Worm (Caenorhabditis elegans): ENCODE data around the gene ZC239.6.

Gene ZC239.6

ce11 chrII:3230422-3230821 is 21.0 kb downstream of the ZC239.6 start, which contains the start of gene srh-297:
srh-297 (minus strand) TSS chrII:3230522.
- TF ChIP-seq ets-4 (GFP tag; optimal IDR thresholded peaks at IDR 0.05): no peak
- TF ChIP-seq madf-8 (GFP tag; conservative IDR thresholded peaks at IDR 0.05): no peak
- no peak for TF ChIP-seq Y95B8A.8 (GFP tag; IDR thresholded peaks at IDR 0.05)
- no peak for TF ChIP-seq pbrm-1 (GFP tag; IDR thresholded peaks at IDR 0.05)
- TF ChIP-seq zim-3 (tag; optimal IDR thresholded peaks at IDR 0.05): no peak
- no peak for TF ChIP-seq aptf-2 (GFP tag; conservative IDR thresholded peaks at IDR 0.05)
- no peak for TF ChIP-seq nhr-120 (GFP tag; IDR thresholded peaks at IDR 0.05)
- no peak for TF ChIP-seq F49E8.2 (tag; optimal IDR thresholded peaks at IDR 0.05; ENCODE audit: insufficient read depth)
- TF ChIP-seq Y53F4B.3 (GFP tag; IDR thresholded peaks at IDR 0.05): no peak
- no peak for TF ChIP-seq fkh-3 (tag; optimal IDR thresholded peaks at IDR 0.05)
- no peak for TF ChIP-seq gei-17 (GFP tag; optimal IDR thresholded peaks at IDR 0.05)
- TF ChIP-seq nhr-80 (tag; optimal IDR thresholded peaks at IDR 0.05): no peak
- no peak for TF ChIP-seq C06A6.2 (GFP tag; conservative IDR thresholded peaks at IDR 0.05)
- TF ChIP-seq madf-10 (tag; optimal IDR thresholded peaks at IDR 0.05): no peak
- no peak for TF ChIP-seq dpl-1 (GFP tag; optimal IDR thresholded peaks at IDR 0.05)

- no peak for TF ChIP-seq lir-1 (GFP tag; conservative IDR thresholded peaks at IDR 0.05)
- TF ChIP-seq tbp1 (GFP tag; optimal IDR thresholded peaks at IDR 0.05): no peak
- no peak for TF ChIP-seq F22D6.2 (tag; optimal IDR thresholded peaks at IDR 0.05)
- TF ChIP-seq K11D2.4 (GFP tag; IDR thresholded peaks at IDR 0.05): no peak
- no peak for TF ChIP-seq B0336.3 (GFP tag; IDR thresholded peaks at IDR 0.05)
- TF ChIP-seq lin-26 (GFP tag; IDR thresholded peaks at IDR 0.05): no peak
- no peak for TF ChIP-seq attf-5 (GFP tag; optimal IDR thresholded peaks at IDR 0.05)
- TF ChIP-seq B0035.1 (tag; optimal IDR thresholded peaks at IDR 0.05): no peak
- no peak for TF ChIP-seq Y53G8AR.9 (GFP tag; conservative IDR thresholded peaks at IDR 0.05)
- TF ChIP-seq ceh-58 (GFP tag; IDR thresholded peaks at IDR 0.05): no peak
- TF ChIP-seq ccch-3 (GFP tag; optimal IDR thresholded peaks at IDR 0.05): no peak
- no peak for TF ChIP-seq somi-1 (GFP tag; optimal IDR thresholded peaks at IDR 0.05)
- no peak for TF ChIP-seq ceh-27 (GFP tag; optimal IDR thresholded peaks at IDR 0.05)
Observed at ce11 chrII:3234725-3235124, 25.3 kb downstream of the ZC239.6 start, which contains the start of gene C17F4.8. C17F4.8 (minus strand) TSS chrII:3234825.

ce11 chrII:3237038-3237521 is 27.6 kb downstream of the ZC239.6 start, which contains the start of the genes srz-67 and C17F4.11:
srz-67 (minus strand) TSS chrII:3237138.
C17F4.11 (plus strand) TSS chrII:3237471.
- no peak for TF ChIP-seq sptf-2 (GFP tag; optimal IDR thresholded peaks at IDR 0.05)
- TF ChIP-seq unc-130 (GFP tag; optimal IDR thresholded peaks at IDR 0.05): no peak
- TF ChIP-seq efl-1 (GFP tag; optimal IDR thresholded peaks at IDR 0.05): no peak
- no peak for TF ChIP-seq let-526 (GFP tag; IDR thresholded peaks at IDR 0.05)
- TF ChIP-seq egrh-3 (GFP tag; IDR thresholded peaks at IDR 0.05): no peak
- no peak for TF ChIP-seq snpc-4 (GFP tag; optimal IDR thresholded peaks at IDR 0.05)
- TF ChIP-seq snpc-4 (tag; optimal IDR thresholded peaks at IDR 0.05): no peak
- no peak for TF ChIP-seq F10E7.11 (tag; optimal IDR thresholded peaks at IDR 0.05)
- no peak for TF ChIP-seq ztf-3 (GFP tag; optimal IDR thresholded peaks at IDR 0.05)
- no peak for TF ChIP-seq C17E4.6 (GFP tag; IDR thresholded peaks at IDR 0.05)
- TF ChIP-seq ztf-28 (GFP tag; IDR thresholded peaks at IDR 0.05): no peak
- no peak for TF ChIP-seq sdz-38 (tag; optimal IDR thresholded peaks at IDR 0.05)
- TF ChIP-seq ama-1 (optimal IDR thresholded peaks at IDR 0.05): no peak
- no peak for TF ChIP-seq ama-1 (GFP tag; optimal IDR thresholded peaks at IDR 0.05)
- TF ChIP-seq mcd-1 (GFP tag; IDR thresholded peaks at IDR 0.05): no peak
- no peak for TF ChIP-seq zfh-2 (GFP tag; conservative IDR thresholded peaks at IDR 0.05)
- no peak for TF ChIP-seq repo-1 (tag; optimal IDR thresholded peaks at IDR 0.05)
- no peak for TF ChIP-seq madf-3 (GFP tag; IDR thresholded peaks at IDR 0.05)
- TF ChIP-seq ztf-18 (tag; optimal IDR thresholded peaks at IDR 0.05): no peak
- no peak for TF ChIP-seq chd-7 (tag; optimal IDR thresholded peaks at IDR 0.05)
- TF ChIP-seq mxl-1 (tag; optimal IDR thresholded peaks at IDR 0.05): no peak
